Worm (Caenorhabditis elegans) whole organism, late embryonic: ENCODE data around the gene mob-1.

ENCODE experiments used
- C08G9.2 ChIP-seq: sonication (generic microtip); optimal IDR thresholded peaks from 2 replicates; lab custom pipeline; 2016; ENCODE audit warnings: mild to moderate bottlenecking, missing genetic modification characterization, moderate library complexity, missing compliant biosample characterization
- elt-2 ChIP-seq: sonication (generic microtip); optimal IDR thresholded peaks from 2 replicates; lab custom pipeline; 2016; ENCODE audit warnings: missing genetic modification reagents, missing genetic modification characterization, missing compliant biosample characterization
- pha-4 ChIP-seq: fragments of 150-350 bp; optimal IDR thresholded peaks from 2 replicates; lab custom pipeline; 2018; ENCODE audit warnings: missing biosample characterization, missing genetic modification reagents, missing genetic modification characterization
- ztf-16 ChIP-seq: sonication (generic microtip); optimal IDR thresholded peaks from 2 replicates; lab custom pipeline; 2017; ENCODE audit warnings: missing genetic modification characterization, missing compliant biosample characterization

- TF ChIP-seq pha-4 (tag; lab: Kevin White, UChicago) (no peak), C08G9.2 (peak; percentile 44), elt-2 (tag; lab: Kevin White, UChicago) (peak; percentile 8), ztf-16 (tag; lab: Kevin White, UChicago) (no peak)
These were observed 3.2 kb upstream of the mob-1 start for ce11 chrIV:11857159-11857565.
